Fruit fly (Drosophila melanogaster) whole organism, embryonic: ENCODE data around the gene CG7483.

ENCODE experiments used
- BtbVII ChIP-seq: fragments of 200-800 bp; sonication (Bioruptor generic); optimal IDR thresholded peaks from 3 replicates; lab custom pipeline; 2017; ENCODE audit warnings: missing biosample characterization, mild to moderate bottlenecking, missing genetic modification characterization
- Bteb2 ChIP-seq: fragments of 200-800 bp; sonication (Bioruptor generic); optimal IDR thresholded peaks from 2 replicates; lab custom pipeline; 2016; ENCODE audit warnings: missing biosample characterization, missing genetic modification characterization
- CG1024 ChIP-seq: fragments of 200-800 bp; sonication (Bioruptor generic); IDR thresholded peaks from 2 replicates; pipeline ENCODE4 v1.3.6; 2022; ENCODE audit warnings: missing biosample characterization, missing genetic modification characterization
- CG10959 ChIP-seq: fragments of 200-800 bp; sonication (Bioruptor generic); IDR thresholded peaks from 2 replicates; pipeline ENCODE4 v1.3.6; 2022; ENCODE audit warnings: missing biosample characterization, missing genetic modification characterization
- CG12071 ChIP-seq: fragments of 200-800 bp; sonication (Bioruptor generic); optimal IDR thresholded peaks from 3 replicates; lab custom pipeline; 2018; ENCODE audit warnings: missing biosample characterization, mild to moderate bottlenecking, missing genetic modification characterization
- CG13624 ChIP-seq: fragments of 200-800 bp; sonication (Bioruptor generic); optimal IDR thresholded peaks from 2 replicates; lab custom pipeline; 2016; ENCODE audit warnings: missing biosample characterization, missing genetic modification characterization
- CG14441 ChIP-seq: fragments of 200-800 bp; sonication (Bioruptor generic); IDR thresholded peaks from 2 replicates; pipeline ENCODE4 v1.3.6; 2022; ENCODE audit warnings: missing biosample characterization, missing genetic modification characterization
- CG15269 ChIP-seq: fragments of 200-800 bp; sonication (Bioruptor generic); optimal IDR thresholded peaks from 2 replicates; lab custom pipeline; 2018; ENCODE audit warnings: missing biosample characterization, mild to moderate bottlenecking, missing genetic modification characterization, moderate library complexity
- CG15479 ChIP-seq: fragments of 200-800 bp; sonication (Bioruptor generic); optimal IDR thresholded peaks from 3 replicates; lab custom pipeline; 2019; ENCODE audit warnings: missing biosample characterization, mild to moderate bottlenecking, missing genetic modification characterization, moderate library complexity
- CG16815 ChIP-seq: fragments of 200-800 bp; sonication (Bioruptor generic); optimal IDR thresholded peaks from 3 replicates; lab custom pipeline; 2017; ENCODE audit warnings: missing biosample characterization, mild to moderate bottlenecking, missing genetic modification characterization
- CG17186 ChIP-seq: fragments of 200-800 bp; sonication (Bioruptor generic); optimal IDR thresholded peaks from 3 replicates; lab custom pipeline; 2017; ENCODE audit warnings: missing biosample characterization, missing genetic modification reagents, missing genetic modification characterization
- CG17612 ChIP-seq: fragments of 200-800 bp; sonication (Bioruptor generic); IDR thresholded peaks from 2 replicates; pipeline ENCODE4 v1.3.6; 2022; ENCODE audit warnings: missing biosample characterization, missing genetic modification characterization
- CG17802 ChIP-seq: fragments of 200-800 bp; sonication (Bioruptor generic); optimal IDR thresholded peaks from 2 replicates; lab custom pipeline; 2018; ENCODE audit warnings: missing biosample characterization, mild to moderate bottlenecking, missing genetic modification characterization, moderate library complexity
- CG18262 ChIP-seq: fragments of 200-800 bp; optimal IDR thresholded peaks from 3 replicates; lab custom pipeline; 2019; ENCODE audit warnings: missing biosample characterization, mild to moderate bottlenecking, missing genetic modification characterization, moderate library complexity
- CG30020 ChIP-seq: fragments of 200-800 bp; optimal IDR thresholded peaks from 2 replicates; lab custom pipeline; 2019; ENCODE audit warnings: missing biosample characterization, mild to moderate bottlenecking, missing genetic modification characterization, moderate library complexity
- CG32532 ChIP-seq: fragments of 200-800 bp; sonication (Bioruptor generic); IDR thresholded peaks from 2 replicates; pipeline ENCODE4 v1.3.6; 2022; ENCODE audit warnings: missing biosample characterization, missing genetic modification characterization
- CG3995 ChIP-seq: fragments of 200-800 bp; sonication (Bioruptor generic); optimal IDR thresholded peaks from 3 replicates; lab custom pipeline; 2016; ENCODE audit warnings: missing biosample characterization, missing genetic modification characterization
- CG4360 ChIP-seq: fragments of 200-800 bp; sonication (Bioruptor generic); IDR thresholded peaks from 2 replicates; pipeline ENCODE4 v1.3.6; 2022; ENCODE audit warnings: missing biosample characterization, missing genetic modification characterization
- CG6689 ChIP-seq: fragments of 200-800 bp; sonication (Bioruptor generic); IDR thresholded peaks from 2 replicates; pipeline ENCODE4 v1.3.6; 2022; ENCODE audit warnings: missing biosample characterization, missing genetic modification characterization
- CG7357 ChIP-seq: fragments of 200-800 bp; sonication (Bioruptor generic); IDR thresholded peaks from 3 replicates; pipeline ENCODE4 v1.3.6; 2022; ENCODE audit warnings: missing biosample characterization, missing genetic modification characterization
- CG8089 ChIP-seq: fragments of 200-800 bp; sonication (Bioruptor generic); optimal IDR thresholded peaks from 3 replicates; lab custom pipeline; 2016; ENCODE audit warnings: missing biosample characterization, missing genetic modification characterization
- CG8281 ChIP-seq: fragments of 200-800 bp; sonication (Bioruptor generic); optimal IDR thresholded peaks from 2 replicates; lab custom pipeline; 2018; ENCODE audit warnings: missing biosample characterization, mild to moderate bottlenecking, missing genetic modification characterization, moderate library complexity
- CG8388 ChIP-seq: fragments of 200-800 bp; sonication (Bioruptor generic); optimal IDR thresholded peaks from 2 replicates; lab custom pipeline; 2019; ENCODE audit warnings: missing biosample characterization, mild to moderate bottlenecking, missing genetic modification characterization, moderate library complexity
- CG9876 ChIP-seq: fragments of 200-800 bp; sonication (Bioruptor generic); optimal IDR thresholded peaks from 2 replicates; lab custom pipeline; 2016; ENCODE audit warnings: missing biosample characterization, missing genetic modification characterization
- Chrac-16 ChIP-seq: fragments of 200-800 bp; sonication (Bioruptor generic); optimal IDR thresholded peaks from 3 replicates; lab custom pipeline; 2016; ENCODE audit warnings: missing biosample characterization, missing genetic modification characterization
- CkIIα-i1 ChIP-seq: fragments of 200-800 bp; sonication (Bioruptor generic); IDR thresholded peaks from 2 replicates; pipeline ENCODE4 v1.3.6; 2022; ENCODE audit warnings: missing biosample characterization, missing genetic modification characterization
- CoRest ChIP-seq: fragments of 200-800 bp; sonication (Bioruptor generic); optimal IDR thresholded peaks from 3 replicates; lab custom pipeline; 2018; ENCODE audit warnings: missing biosample characterization, mild to moderate bottlenecking, missing genetic modification characterization, moderate library complexity
- Dad ChIP-seq: fragments of 200-800 bp; sonication (Bioruptor generic); optimal IDR thresholded peaks from 3 replicates; lab custom pipeline; 2016; ENCODE audit warnings: missing biosample characterization, missing genetic modification characterization
- Dbx ChIP-seq: fragments of 200-800 bp; sonication (Bioruptor generic); IDR thresholded peaks from 3 replicates; pipeline ENCODE4 v1.3.6; 2022; ENCODE audit warnings: missing biosample characterization, missing genetic modification characterization
- Dp ChIP-seq: fragments of 200-800 bp; sonication (Bioruptor generic); optimal IDR thresholded peaks from 2 replicates; lab custom pipeline; 2018; ENCODE audit warnings: missing biosample characterization, mild to moderate bottlenecking, missing genetic modification characterization, moderate library complexity
- Mad ChIP-seq: fragments of 200-800 bp; sonication (Bioruptor generic); optimal IDR thresholded peaks from 2 replicates; lab custom pipeline; 2016; ENCODE audit warnings: missing biosample characterization, missing genetic modification characterization
- Myb ChIP-seq: fragments of 200-800 bp; sonication (Bioruptor generic); optimal IDR thresholded peaks from 2 replicates; lab custom pipeline; 2016; ENCODE audit warnings: missing biosample characterization, missing genetic modification characterization
- Rx ChIP-seq: fragments of 200-800 bp; sonication (Bioruptor generic); IDR thresholded peaks from 2 replicates; pipeline ENCODE4 v1.3.6; 2022; ENCODE audit warnings: missing biosample characterization, missing genetic modification characterization
- Vsx1 ChIP-seq: fragments of 200-800 bp; sonication (Bioruptor generic); optimal IDR thresholded peaks from 2 replicates; lab custom pipeline; 2017; ENCODE audit warnings: missing biosample characterization, mild to moderate bottlenecking, missing genetic modification characterization, missing genetic modification reagents
- Xrp1 ChIP-seq: fragments of 200-800 bp; sonication (Bioruptor generic); IDR thresholded peaks from 2 replicates; pipeline ENCODE4 v1.3.6; 2022; ENCODE audit warnings: missing biosample characterization, missing genetic modification characterization
- ac ChIP-seq: fragments of 200-800 bp; sonication (Bioruptor generic); optimal IDR thresholded peaks from 3 replicates; lab custom pipeline; 2017; ENCODE audit warnings: missing biosample characterization, mild to moderate bottlenecking, missing genetic modification characterization
- fd3F ChIP-seq: fragments of 200-800 bp; sonication (Bioruptor generic); optimal IDR thresholded peaks from 2 replicates; lab custom pipeline; 2018; ENCODE audit warnings: missing biosample characterization, mild to moderate bottlenecking, missing genetic modification characterization, moderate library complexity
- gcm ChIP-seq: fragments of 200-800 bp; sonication (Bioruptor generic); optimal IDR thresholded peaks from 2 replicates; lab custom pipeline; 2019; ENCODE audit warnings: missing biosample characterization, mild to moderate bottlenecking, missing genetic modification characterization, moderate library complexity
- gem ChIP-seq: fragments of 200-800 bp; sonication (Bioruptor generic); optimal IDR thresholded peaks from 2 replicates; lab custom pipeline; 2019; ENCODE audit warnings: missing biosample characterization, mild to moderate bottlenecking, missing genetic modification characterization, moderate library complexity
- jumu ChIP-seq: fragments of 200-800 bp; sonication (Bioruptor generic); optimal IDR thresholded peaks from 3 replicates; lab custom pipeline; 2016; ENCODE audit warnings: missing biosample characterization, missing genetic modification characterization
- lbe ChIP-seq: fragments of 200-800 bp; sonication (Bioruptor generic); optimal IDR thresholded peaks from 2 replicates; lab custom pipeline; 2016; ENCODE audit warnings: missing biosample characterization, mild to moderate bottlenecking, missing genetic modification characterization
- maf-S ChIP-seq: fragments of 200-800 bp; sonication (Bioruptor generic); optimal IDR thresholded peaks from 2 replicates; lab custom pipeline; 2016; ENCODE audit warnings: missing biosample characterization, missing genetic modification characterization
- onecut ChIP-seq: fragments of 200-800 bp; sonication (Bioruptor generic); IDR thresholded peaks from 2 replicates; pipeline ENCODE4 v1.3.6; 2022; ENCODE audit warnings: missing biosample characterization, missing genetic modification characterization
- pho ChIP-seq: fragments of 200-800 bp; sonication (Bioruptor generic); optimal IDR thresholded peaks from 2 replicates; lab custom pipeline; 2016; ENCODE audit warnings: missing biosample characterization, missing genetic modification characterization
- pros ChIP-seq: fragments of 200-800 bp; sonication (Bioruptor generic); optimal IDR thresholded peaks from 3 replicates; lab custom pipeline; 2019; ENCODE audit warnings: missing biosample characterization, mild to moderate bottlenecking, missing genetic modification characterization, moderate library complexity
- pzg ChIP-seq: fragments of 200-800 bp; sonication (Bioruptor generic); optimal IDR thresholded peaks from 3 replicates; lab custom pipeline; 2018; ENCODE audit warnings: missing biosample characterization, mild to moderate bottlenecking, missing genetic modification characterization, moderate library complexity
- repo ChIP-seq: fragments of 200-800 bp; sonication (Bioruptor generic); optimal IDR thresholded peaks from 2 replicates; lab custom pipeline; 2016; ENCODE audit warnings: missing biosample characterization, missing genetic modification characterization
- seq ChIP-seq: fragments of 200-800 bp; sonication (Bioruptor generic); IDR thresholded peaks from 2 replicates; pipeline ENCODE4 v1.3.6; 2022; ENCODE audit warnings: missing biosample characterization, missing genetic modification characterization
- unpg ChIP-seq: fragments of 200-800 bp; sonication (Bioruptor generic); optimal IDR thresholded peaks from 3 replicates; lab custom pipeline; 2018; ENCODE audit warnings: missing biosample characterization, mild to moderate bottlenecking, missing genetic modification characterization, moderate library complexity
- vfl ChIP-seq: fragments of 200-800 bp; sonication (Bioruptor generic); optimal IDR thresholded peaks from 2 replicates; lab custom pipeline; 2016; ENCODE audit warnings: missing biosample characterization, missing genetic modification characterization

The CG7483 gene

dm6 chr3R:8333768-8334470 is 20.9 kb downstream of the CG7483 start, which contains the start of gene Poxm (continued):
- TF ChIP-seq pho (peak; percentile 16), CG13624 (GFP tag; lab: Kevin White, UChicago) (peak; percentile 68), CG17612 (GFP tag; lab: Robert Waterston, UW) (no peak; the same call in 1 of the 2 replicates), CG17186 (GFP tag; lab: Kevin White, UChicago) (peak; percentile 49), unpg (peak; percentile 85), maf-S (GFP tag; lab: Kevin White, UChicago) (peak; percentile 21), CG8281 (tag; lab: Kevin White, UChicago) (peak; percentile 75), CG12071 (peak; percentile 23), BtbVII (GFP tag; lab: Kevin White, UChicago) (peak; percentile 82), Chrac-16 (peak; percentile 87), CG17802 (tag; lab: Kevin White, UChicago) (peak; percentile 64), CG9876 (GFP tag; lab: Kevin White, UChicago) (no peak), CG16815 (GFP tag; lab: Kevin White, UChicago) (peak; percentile 91), CG18262 (peak; percentile 97), CkIIα-i1 (GFP tag; lab: Robert Waterston, UW) (no peak; the same call in 1 of the 2 replicates), seq (GFP tag; lab: Robert Waterston, UW) (peak; percentile 78), jumu (peak; percentile 71), fd3F (GFP tag; lab: Kevin White, UChicago) (peak; percentile 75), Myb (GFP tag; lab: Kevin White, UChicago) (peak; percentile 19), CG6689 (GFP tag; lab: Robert Waterston, UW) (peak; percentile 94), CG15479 (GFP tag; lab: Kevin White, UChicago) (no peak), repo (GFP tag; lab: Kevin White, UChicago) (no peak), CoRest (tag; lab: Kevin White, UChicago) (peak; percentile 97), lbe (GFP tag; lab: Kevin White, UChicago) (peak; percentile 80), ac (GFP tag; lab: Kevin White, UChicago) (peak; percentile 75), CG4360 (GFP tag; lab: Robert Waterston, UW) (peak; percentile 10), pros (GFP tag; lab: Kevin White, UChicago) (no peak), CG30020 (tag; lab: Kevin White, UChicago) (peak; percentile 78), CG1024 (peak; percentile 58; the same call in 1 of the 2 replicates), Bteb2 (peak; percentile 19), CG15269 (peak; percentile 92), Mad (peak; percentile 80), pzg (no peak), Dbx (peak; percentile 48; the same call in 1 of the 3 replicates), Rx (GFP tag; lab: Robert Waterston, UW) (peak; percentile 71), vfl (GFP tag; lab: Kevin White, UChicago) (peak; percentile 58), Dp (GFP tag; lab: Kevin White, UChicago) (no peak), Vsx1 (GFP tag; lab: Kevin White, UChicago) (peak; percentile 69), CG8089 (GFP tag; lab: Kevin White, UChicago) (peak; percentile 32), Dad (GFP tag; lab: Kevin White, UChicago) (peak; percentile 75), CG32532 (peak; percentile 66), CG3995 (GFP tag; lab: Kevin White, UChicago) (no peak), CG7357 (peak; percentile 87), CG8388 (peak; percentile 88), CG10959 (peak; percentile 87), gem (tag; lab: Kevin White, UChicago) (peak; percentile 97), onecut (GFP tag; lab: Robert Waterston, UW) (peak; percentile 74), gcm (GFP tag; lab: Kevin White, UChicago) (peak; percentile 86), Xrp1 (GFP tag; lab: Robert Waterston, UW) (peak; percentile 91), CG14441 (GFP tag; lab: Robert Waterston, UW) (peak; percentile 86)
